Fruit fly (Drosophila melanogaster) whole organism: ENCODE results near the gene CG10730.

Source experiments
- CG8478 ChIP-seq: fragments of >200 bp; optimal IDR thresholded peaks from 2 replicates; lab custom pipeline; 2018; ENCODE audit warnings: inconsistent platforms
- pan ChIP-seq: fragments of >200 bp; optimal IDR thresholded peaks from 2 replicates; lab custom pipeline; 2017
- usp ChIP-seq: fragments of >200 bp; optimal IDR thresholded peaks from 2 replicates; lab custom pipeline; 2017; ENCODE audit warnings: missing biosample characterization, missing genetic modification characterization, mixed read lengths

DNA sequence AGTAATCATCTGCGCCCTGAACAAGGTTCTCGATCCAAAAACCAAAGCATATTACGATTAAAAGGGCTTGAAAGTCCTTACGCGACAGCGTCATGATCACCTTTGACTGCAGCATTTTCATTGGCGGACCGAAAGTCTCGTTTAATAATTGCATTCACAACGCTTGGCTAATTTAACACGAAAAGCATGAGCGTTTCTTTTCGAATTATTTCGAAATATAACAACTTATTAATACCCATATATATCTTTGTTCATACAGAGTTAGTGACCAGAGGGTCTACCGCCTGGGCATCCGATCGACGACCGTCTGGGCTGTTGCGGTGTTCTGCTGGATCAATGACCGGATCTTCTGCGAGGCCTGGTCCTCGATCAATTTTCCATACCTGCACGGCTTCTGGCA is at the start of gene CG10730:
- TF ChIP-seq CG8478 (lab: Kevin White, UChicago), result no peak
- no peak for TF ChIP-seq pan (lab: Kevin White, UChicago)
- TF ChIP-seq usp (GFP tag; lab: Kevin White, UChicago), result no peak
